Fruit fly (Drosophila melanogaster): ENCODE measurements around the gene CG4116.

The CG4116 gene

dm6 chrX:3025510-3026216, 41.7 kb downstream of the CG4116 start (continued):
- TF ChIP-seq pb (GFP tag; optimal IDR thresholded peaks at IDR 0.05) (no peak), gcm2 (GFP tag; optimal IDR thresholded peaks at IDR 0.05) (no peak), H2.0 (GFP tag; IDR thresholded peaks at IDR 0.05) (peak; percentile 67), crp (GFP tag; optimal IDR thresholded peaks at IDR 0.05) (no peak), CG10565 (GFP tag; optimal IDR thresholded peaks at IDR 0.05) (no peak), Fer1 (GFP tag; optimal IDR thresholded peaks at IDR 0.05) (peak; percentile 32), Ets65A (GFP tag) (peak; percentile 84), CG12391 (tag; optimal IDR thresholded peaks at IDR 0.05) (peak; percentile 65), CG14965 (GFP tag; optimal IDR thresholded peaks at IDR 0.05; ENCODE audit: borderline replicate concordance) (no peak), nerfin-1 (tag; optimal IDR thresholded peaks at IDR 0.05) (peak; percentile 9), ham (GFP tag; IDR thresholded peaks at IDR 0.05) (no peak), CG9932 (GFP tag; IDR thresholded peaks at IDR 0.05) (peak; percentile 51), ftz-f1 (GFP tag; optimal IDR thresholded peaks at IDR 0.05) (no peak), E2f1 (GFP tag; IDR thresholded peaks at IDR 0.05) (peak; percentile 38), slbo (GFP tag; IDR thresholded peaks at IDR 0.05) (peak; percentile 75), Opbp (GFP tag; IDR thresholded peaks at IDR 0.05; ENCODE audit: partially characterized antibody) (no peak), CG7357 (GFP tag; IDR thresholded peaks at IDR 0.05) (peak; percentile 45; the same call in 1 of the 3 replicates), CG2129 (GFP tag; IDR thresholded peaks at IDR 0.05; ENCODE audit: partially characterized antibody) (no peak), Dip2 (GFP tag; IDR thresholded peaks at IDR 0.05) (no peak), pho (GFP tag; optimal IDR thresholded peaks at IDR 0.05) (no peak), dpn (GFP tag; optimal IDR thresholded peaks at IDR 0.05) (peak; percentile 60 to 63), Mrtf (GFP tag; IDR thresholded peaks at IDR 0.05) (no peak), Hr39 (optimal IDR thresholded peaks at IDR 0.05) (no peak), CG34422 (GFP tag; IDR thresholded peaks at IDR 0.05) (no peak), Rx (GFP tag; IDR thresholded peaks at IDR 0.05) (peak; percentile 35; the same call in 1 of the 2 replicates), kni (GFP tag; optimal IDR thresholded peaks at IDR 0.05) (no peak)

dm6 chrX:3024375-3025192, 42.8 kb downstream of the CG4116 start:
- no peak for TF ChIP-seq CTCF (GFP tag; optimal IDR thresholded peaks at IDR 0.05)
- no peak for TF ChIP-seq CG2120 (GFP tag; optimal IDR thresholded peaks at IDR 0.05)
- TF ChIP-seq Sry-δ (GFP tag; optimal IDR thresholded peaks at IDR 0.05), result no peak
- TF ChIP-seq tap (tag; optimal IDR thresholded peaks at IDR 0.05), result peak; percentile 55
- TF ChIP-seq CG5245 (GFP tag; optimal IDR thresholded peaks at IDR 0.05), result no peak
- TF ChIP-seq ERR (GFP tag; optimal IDR thresholded peaks at IDR 0.05), result no peak
- TF ChIP-seq chinmo (GFP tag; IDR thresholded peaks at IDR 0.05; ENCODE audit: partially characterized antibody), result no peak
- no peak for TF ChIP-seq lov (optimal IDR thresholded peaks at IDR 0.05)
- peak; percentile 81; the same call in 2 of the 3 replicates for TF ChIP-seq lov (GFP tag; IDR thresholded peaks at IDR 0.05)
- TF ChIP-seq CG11723 (GFP tag; optimal IDR thresholded peaks at IDR 0.05), result peak; percentile 45
- TF ChIP-seq PHDP (tag; optimal IDR thresholded peaks at IDR 0.05), result peak; percentile 32
- no peak for TF ChIP-seq sug (tag; optimal IDR thresholded peaks at IDR 0.05)
- TF ChIP-seq CG32772 (GFP tag; IDR thresholded peaks at IDR 0.05), result no peak
- TF ChIP-seq pho (GFP tag; optimal IDR thresholded peaks at IDR 0.05), result no peak
- TF ChIP-seq CG3847 (GFP tag; IDR thresholded peaks at IDR 0.05), result no peak
- TF ChIP-seq bsh (GFP tag; optimal IDR thresholded peaks at IDR 0.05), result peak in 1 of 2 experiments; percentile 47
- TF ChIP-seq CG7839 (tag; optimal IDR thresholded peaks at IDR 0.05), result peak; percentile 21
- peak; percentile 76 for TF ChIP-seq sr (GFP tag; IDR thresholded peaks at IDR 0.05)
- TF ChIP-seq CkIIα-i1 (GFP tag; IDR thresholded peaks at IDR 0.05), result no peak
- TF ChIP-seq sens-2 (GFP tag; IDR thresholded peaks at IDR 0.05), result peak; percentile 85
- no peak for TF ChIP-seq da (GFP tag; optimal IDR thresholded peaks at IDR 0.05)
- no peak for TF ChIP-seq CG9797 (GFP tag; optimal IDR thresholded peaks at IDR 0.05)
- peak; percentile 84 for TF ChIP-seq HLHmδ (GFP tag; optimal IDR thresholded peaks at IDR 0.05)
- TF ChIP-seq bab2 (GFP tag; optimal IDR thresholded peaks at IDR 0.05), result no peak
- TF ChIP-seq CG17186 (GFP tag; optimal IDR thresholded peaks at IDR 0.05), result peak; percentile 16
